Worm (Caenorhabditis elegans): Measurements from ENCODE around the gene Y39G8B.9.
"Not testable (repeated sequence)": the region's sequence is repeated elsewhere in the genome, so short reads cannot be mapped to it uniquely, and the experiment has no call there.

Gene Y39G8B.9

ce11 chrII:13994934-13995333 is 13.8 kb downstream of the Y39G8B.9 start, which contains the start of gene Y39G8B.7:
Gene Y39G8B.7, minus strand, starts transcription at chrII:13995034.
- TF ChIP-seq cog-1 (tag; optimal IDR thresholded peaks at IDR 0.05) (no peak), klf-2 (GFP tag; conservative IDR thresholded peaks at IDR 0.05) (no peak), ztf-29 (GFP tag; IDR thresholded peaks at IDR 0.05) (no peak), med-1 (GFP tag; optimal IDR thresholded peaks at IDR 0.05; ENCODE audit: insufficient read depth) (no peak), tab-1 (GFP tag; IDR thresholded peaks at IDR 0.05) (no peak), ztf-23 (GFP tag; IDR thresholded peaks at IDR 0.05) (no peak), T22C8.4 (GFP tag; IDR thresholded peaks at IDR 0.05) (no peak), flt-1 (GFP tag; IDR thresholded peaks at IDR 0.05) (no peak), ref-1 (GFP tag; conservative IDR thresholded peaks at IDR 0.05) (no peak)

DNA sequence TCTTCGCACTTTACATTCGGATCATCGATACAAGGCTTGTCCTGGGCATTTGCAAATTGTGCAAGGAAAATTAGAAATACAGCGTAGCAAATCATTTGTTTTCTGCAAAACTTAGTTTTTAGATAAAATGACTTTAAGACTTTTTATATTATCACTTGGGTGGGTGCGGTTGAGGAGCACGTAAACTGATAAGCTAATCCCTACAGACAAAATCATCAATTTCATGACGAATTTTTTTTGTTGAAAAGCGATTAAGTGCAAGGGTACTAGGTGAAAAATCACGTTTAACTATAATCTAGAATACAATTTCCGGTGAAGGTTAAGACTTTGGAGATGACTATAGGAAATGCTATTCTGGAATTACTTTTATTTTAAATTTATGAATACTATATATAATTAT is 16.3 kb downstream of the Y39G8B.9 start, which contains the start of gene F01D5.1:
TSS of gene F01D5.1 (minus strand) at position 105 of the 400 bp plus-strand sequence.
- no peak for TF ChIP-seq ztf-29 (GFP tag; IDR thresholded peaks at IDR 0.05)
- TF ChIP-seq cog-1 (tag; optimal IDR thresholded peaks at IDR 0.05) = no peak
- no peak for TF ChIP-seq med-1 (GFP tag; optimal IDR thresholded peaks at IDR 0.05; ENCODE audit: insufficient read depth)
- TF ChIP-seq ztf-23 (GFP tag; IDR thresholded peaks at IDR 0.05) = no peak
- TF ChIP-seq tab-1 (GFP tag; IDR thresholded peaks at IDR 0.05) = no peak
- TF ChIP-seq klf-2 (GFP tag; conservative IDR thresholded peaks at IDR 0.05) = no peak
- TF ChIP-seq T22C8.4 (GFP tag; IDR thresholded peaks at IDR 0.05) = no peak
- TF ChIP-seq flt-1 (GFP tag; IDR thresholded peaks at IDR 0.05) = no peak
- no peak for TF ChIP-seq ref-1 (GFP tag; conservative IDR thresholded peaks at IDR 0.05)

ce11 chrII:13997989-13998388 is 16.8 kb downstream of the Y39G8B.9 start:
- TF ChIP-seq tab-1 (GFP tag; IDR thresholded peaks at IDR 0.05) = no peak
- TF ChIP-seq ztf-29 (GFP tag; IDR thresholded peaks at IDR 0.05) = no peak
- TF ChIP-seq ztf-23 (GFP tag; IDR thresholded peaks at IDR 0.05) = no peak
- no peak for TF ChIP-seq med-1 (GFP tag; optimal IDR thresholded peaks at IDR 0.05; ENCODE audit: insufficient read depth)
- TF ChIP-seq T22C8.4 (GFP tag; IDR thresholded peaks at IDR 0.05) = no peak

DNA sequence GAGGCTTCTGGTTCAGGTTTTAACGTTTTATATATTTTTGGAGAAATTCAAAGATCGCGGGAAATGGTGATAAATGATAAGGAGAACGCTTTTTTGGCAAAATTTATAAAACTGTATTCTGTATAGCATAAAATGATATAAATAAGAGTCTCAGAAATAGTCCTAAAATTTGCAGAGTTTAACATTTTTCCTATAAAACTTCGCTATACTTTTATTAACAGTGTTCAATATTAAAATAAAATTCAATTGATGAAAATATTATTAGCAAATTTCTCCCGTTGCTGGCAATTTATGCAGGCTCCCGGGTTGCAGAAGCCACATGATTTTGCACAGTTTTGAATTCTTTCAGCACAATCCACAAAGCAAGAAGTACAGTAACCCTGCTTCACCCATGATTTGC is 17.8 kb downstream of the Y39G8B.9 start, which contains the start of gene F01D5.2:
TSS of gene F01D5.2 (minus strand) at position 101 of the 400 bp plus-strand sequence.
- TF ChIP-seq ref-1 (GFP tag; conservative IDR thresholded peaks at IDR 0.05) (no peak), ztf-23 (GFP tag; IDR thresholded peaks at IDR 0.05) (no peak), T22C8.4 (GFP tag; IDR thresholded peaks at IDR 0.05) (no peak), klf-2 (GFP tag; conservative IDR thresholded peaks at IDR 0.05) (no peak), cog-1 (tag; optimal IDR thresholded peaks at IDR 0.05) (no peak), ztf-29 (GFP tag; IDR thresholded peaks at IDR 0.05) (no peak)

- not testable (repeated sequence) for TF ChIP-seq med-1 (GFP tag; optimal IDR thresholded peaks at IDR 0.05; ENCODE audit: insufficient read depth); tab-1 (GFP tag; IDR thresholded peaks at IDR 0.05); klf-2 (GFP tag; conservative IDR thresholded peaks at IDR 0.05)
These were observed 18.9 kb downstream of the Y39G8B.9 start, which contains the start of gene F01D5.3 for ce11 chrII:14000044-14000443. Gene F01D5.3, minus strand, starts transcription at chrII:14000144.

- TF ChIP-seq tab-1 (GFP tag; IDR thresholded peaks at IDR 0.05) = no peak
- no peak for TF ChIP-seq klf-2 (GFP tag; conservative IDR thresholded peaks at IDR 0.05)
These were observed 21.0 kb downstream of the Y39G8B.9 start, which contains the start of gene F01D5.5 for ce11 chrII:14002200-14002599. Gene F01D5.5, minus strand, starts transcription at chrII:14002300.

ce11 chrII:14003821-14004430 is 22.8 kb downstream of the Y39G8B.9 start:
- TF ChIP-seq klf-2 (GFP tag; conservative IDR thresholded peaks at IDR 0.05) = no peak
- no peak for TF ChIP-seq ztf-23 (GFP tag; IDR thresholded peaks at IDR 0.05)
- no peak for TF ChIP-seq tab-1 (GFP tag; IDR thresholded peaks at IDR 0.05)
- TF ChIP-seq ztf-29 (GFP tag; IDR thresholded peaks at IDR 0.05) = no peak
- no peak for TF ChIP-seq med-1 (GFP tag; optimal IDR thresholded peaks at IDR 0.05; ENCODE audit: insufficient read depth)
- TF ChIP-seq cog-1 (tag; optimal IDR thresholded peaks at IDR 0.05) = no peak
- TF ChIP-seq flt-1 (GFP tag; IDR thresholded peaks at IDR 0.05) = no peak

- TF ChIP-seq ztf-23 (GFP tag; IDR thresholded peaks at IDR 0.05) = no peak
- no peak for TF ChIP-seq ref-1 (GFP tag; conservative IDR thresholded peaks at IDR 0.05)
- TF ChIP-seq flt-1 (GFP tag; IDR thresholded peaks at IDR 0.05) = no peak
- TF ChIP-seq cog-1 (tag; optimal IDR thresholded peaks at IDR 0.05) = no peak
- no peak for TF ChIP-seq ztf-29 (GFP tag; IDR thresholded peaks at IDR 0.05)
- TF ChIP-seq tab-1 (GFP tag; IDR thresholded peaks at IDR 0.05) = no peak
- no peak for TF ChIP-seq klf-2 (GFP tag; conservative IDR thresholded peaks at IDR 0.05)
- no peak for TF ChIP-seq T22C8.4 (GFP tag; IDR thresholded peaks at IDR 0.05)
- TF ChIP-seq med-1 (GFP tag; optimal IDR thresholded peaks at IDR 0.05; ENCODE audit: insufficient read depth) = no peak
These were observed 23.6 kb downstream of the Y39G8B.9 start for ce11 chrII:14004770-14005169.

DNA sequence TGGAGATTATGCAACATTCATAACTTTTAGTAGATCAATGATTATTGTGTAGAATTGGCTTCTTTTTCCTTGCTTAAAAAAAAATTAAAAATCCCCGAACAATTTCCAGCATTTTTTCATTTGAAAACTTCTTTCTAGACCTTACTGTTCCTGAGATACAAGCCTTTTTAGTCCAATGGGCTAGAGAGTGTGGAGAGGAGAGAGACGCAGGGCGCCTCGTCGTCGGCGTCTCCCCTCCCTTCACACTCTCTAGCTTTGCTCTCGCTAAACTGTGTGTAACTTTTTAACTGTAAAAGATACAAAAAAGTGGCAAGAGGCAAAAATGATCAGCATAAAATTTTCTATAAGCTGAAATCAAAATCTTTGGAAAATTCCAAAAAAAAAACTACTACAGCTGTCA is 24.0 kb downstream of the Y39G8B.9 start:
- TF ChIP-seq flt-1 (GFP tag; IDR thresholded peaks at IDR 0.05) = no peak
- no peak for TF ChIP-seq cog-1 (tag; optimal IDR thresholded peaks at IDR 0.05)
- TF ChIP-seq ztf-29 (GFP tag; IDR thresholded peaks at IDR 0.05) = no peak
- TF ChIP-seq klf-2 (GFP tag; conservative IDR thresholded peaks at IDR 0.05) = no peak
- no peak for TF ChIP-seq T22C8.4 (GFP tag; IDR thresholded peaks at IDR 0.05)
- TF ChIP-seq tab-1 (GFP tag; IDR thresholded peaks at IDR 0.05) = no peak
- no peak for TF ChIP-seq ref-1 (GFP tag; conservative IDR thresholded peaks at IDR 0.05)
- no peak for TF ChIP-seq ztf-23 (GFP tag; IDR thresholded peaks at IDR 0.05)
- TF ChIP-seq med-1 (GFP tag; optimal IDR thresholded peaks at IDR 0.05; ENCODE audit: insufficient read depth) = no peak

ce11 chrII:14006210-14006609 is 25.0 kb downstream of the Y39G8B.9 start, which contains the start of gene F01D5.6:
Gene F01D5.6, plus strand, starts transcription at chrII:14006510.
- TF ChIP-seq med-1 (GFP tag; optimal IDR thresholded peaks at IDR 0.05; ENCODE audit: insufficient read depth) = no peak
- no peak for TF ChIP-seq ztf-29 (GFP tag; IDR thresholded peaks at IDR 0.05)
- TF ChIP-seq ztf-23 (GFP tag; IDR thresholded peaks at IDR 0.05) = no peak
- TF ChIP-seq klf-2 (GFP tag; conservative IDR thresholded peaks at IDR 0.05) = no peak
- TF ChIP-seq T22C8.4 (GFP tag; IDR thresholded peaks at IDR 0.05) = no peak
- no peak for TF ChIP-seq flt-1 (GFP tag; IDR thresholded peaks at IDR 0.05)
- TF ChIP-seq tab-1 (GFP tag; IDR thresholded peaks at IDR 0.05) = no peak
- no peak for TF ChIP-seq ref-1 (GFP tag; conservative IDR thresholded peaks at IDR 0.05)
- no peak for TF ChIP-seq cog-1 (tag; optimal IDR thresholded peaks at IDR 0.05)

All from whole organism, midembryonic.